Worm (Caenorhabditis elegans) whole organism, dauer: ENCODE results near the gene Y56A3A.30.

Source experiments
- unc-62 ChIP-seq: sonication (generic microtip); optimal IDR thresholded peaks from 2 replicates; lab custom pipeline; 2017; ENCODE audit warnings: missing biosample characterization, missing genetic modification reagents, missing genetic modification characterization

Y56A3A.30 gene

DNA sequence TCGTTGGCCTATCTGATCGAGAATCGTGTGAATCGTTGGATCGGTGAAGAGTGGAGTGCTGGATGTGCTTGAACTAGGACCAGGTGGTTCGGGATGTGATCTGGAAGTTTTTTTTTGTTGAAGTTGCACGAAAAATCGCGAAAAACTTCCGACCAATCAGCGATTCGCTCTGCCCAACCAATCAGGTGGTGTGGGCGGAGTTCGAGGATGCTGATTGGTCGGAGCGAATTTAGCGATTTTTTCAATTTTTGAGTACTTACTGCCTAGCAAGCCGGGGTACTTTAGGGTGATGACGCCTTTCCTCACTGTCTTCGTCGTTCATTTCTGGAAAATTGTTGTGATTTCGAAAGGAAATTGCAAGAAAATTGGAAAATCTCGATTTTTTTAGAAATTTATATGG is at the start of gene Y56A3A.30:
Gene Y56A3A.30 (minus strand): TSS at position 324 of the 400 bp plus-strand sequence.
- TF ChIP-seq unc-62 (GFP tag; lab: Kevin White, UChicago) = no peak

- no peak for TF ChIP-seq unc-62 (GFP tag; lab: Kevin White, UChicago)
Measured at ce11 chrIII:12022281-12022680, 43.4 kb upstream of the Y56A3A.30 start.

- no peak for TF ChIP-seq unc-62 (GFP tag; lab: Kevin White, UChicago)
Measured at ce11 chrIII:12020074-12020602, 41.3 kb upstream of the Y56A3A.30 start, which contains the start of gene brp-1. brp-1 (plus strand) TSS chrIII:12020552.

- TF ChIP-seq unc-62 (GFP tag; lab: Kevin White, UChicago) = no peak
Measured at ce11 chrIII:12017999-12018398, 39.1 kb upstream of the Y56A3A.30 start.

ce11 chrIII:12015611-12016010 is 36.7 kb upstream of the Y56A3A.30 start:
- no peak for TF ChIP-seq unc-62 (GFP tag; lab: Kevin White, UChicago)

- TF ChIP-seq unc-62 (GFP tag; lab: Kevin White, UChicago) = no peak
Measured at ce11 chrIII:12015183-12015582, 36.3 kb upstream of the Y56A3A.30 start.

ce11 chrIII:12014503-12014902 is 35.6 kb upstream of the Y56A3A.30 start:
- no peak for TF ChIP-seq unc-62 (GFP tag; lab: Kevin White, UChicago)

DNA sequence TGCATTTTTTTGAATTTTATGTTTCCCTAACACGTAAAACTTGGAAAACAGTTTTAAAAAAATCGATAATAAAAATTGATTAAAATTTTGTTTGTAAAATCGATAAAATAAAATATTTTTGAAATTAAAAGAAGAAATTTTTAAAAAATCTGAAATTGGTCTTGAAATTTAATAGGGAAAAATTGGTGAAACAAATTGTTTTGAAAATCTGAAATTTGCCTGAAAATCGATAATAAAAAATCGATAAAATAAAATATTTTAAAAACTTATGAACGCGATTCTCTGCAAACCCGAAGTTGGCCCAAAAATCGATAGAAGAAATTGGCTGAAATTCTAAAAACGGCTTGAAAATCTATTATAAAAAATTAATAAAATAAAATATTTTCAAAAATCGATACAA is 34.9 kb upstream of the Y56A3A.30 start:
- no peak for TF ChIP-seq unc-62 (GFP tag; lab: Kevin White, UChicago)

DNA sequence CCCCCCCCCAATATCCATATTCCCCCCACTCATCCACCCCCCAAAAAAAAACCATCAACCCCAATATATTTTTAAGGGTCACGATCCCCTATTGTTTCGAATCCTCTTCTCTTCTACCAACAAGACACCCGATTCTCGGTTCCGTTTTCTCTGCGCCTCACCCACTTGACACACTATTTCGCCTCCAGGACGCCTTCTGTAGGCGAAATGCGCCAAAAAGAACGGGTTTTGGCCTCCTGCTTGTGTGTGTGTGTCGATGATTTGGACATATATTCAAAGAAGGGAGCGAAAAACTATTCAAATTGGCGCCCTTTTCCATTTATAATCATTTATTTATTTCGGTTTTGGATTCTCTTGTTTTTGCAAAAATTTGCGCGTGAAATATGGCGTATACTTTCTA is 34.2 kb upstream of the Y56A3A.30 start:
- no peak for TF ChIP-seq unc-62 (GFP tag; lab: Kevin White, UChicago)

ce11 chrIII:12009764-12010163 is 30.9 kb upstream of the Y56A3A.30 start:
- no peak for TF ChIP-seq unc-62 (GFP tag; lab: Kevin White, UChicago)

DNA sequence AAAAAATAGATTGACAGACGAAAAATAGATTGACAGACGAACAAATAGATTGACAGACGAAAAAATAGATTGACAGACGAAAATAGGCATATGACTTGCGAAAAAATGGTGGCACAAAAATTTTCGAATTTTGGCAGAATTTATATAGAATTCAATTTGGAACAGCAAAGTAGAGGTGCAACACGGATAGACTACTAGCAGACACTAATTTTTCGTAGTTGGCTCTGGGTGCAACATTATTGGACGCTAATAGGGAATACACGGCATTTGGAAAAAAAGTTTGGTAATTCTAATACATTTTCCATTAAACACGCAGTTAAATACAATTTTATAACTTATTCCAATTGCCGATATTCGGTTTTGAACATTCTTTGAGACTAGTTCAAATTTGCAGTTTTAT is 30.5 kb upstream of the Y56A3A.30 start:
- no peak for TF ChIP-seq unc-62 (GFP tag; lab: Kevin White, UChicago)

ce11 chrIII:12003264-12003663 is 24.4 kb upstream of the Y56A3A.30 start:
- no peak for TF ChIP-seq unc-62 (GFP tag; lab: Kevin White, UChicago)

- no peak for TF ChIP-seq unc-62 (GFP tag; lab: Kevin White, UChicago)
Measured at ce11 chrIII:12002850-12003249, 24.0 kb upstream of the Y56A3A.30 start, which contains the start of gene Y56A3A.33. Y56A3A.33 (minus strand) TSS chrIII:12002950.

DNA sequence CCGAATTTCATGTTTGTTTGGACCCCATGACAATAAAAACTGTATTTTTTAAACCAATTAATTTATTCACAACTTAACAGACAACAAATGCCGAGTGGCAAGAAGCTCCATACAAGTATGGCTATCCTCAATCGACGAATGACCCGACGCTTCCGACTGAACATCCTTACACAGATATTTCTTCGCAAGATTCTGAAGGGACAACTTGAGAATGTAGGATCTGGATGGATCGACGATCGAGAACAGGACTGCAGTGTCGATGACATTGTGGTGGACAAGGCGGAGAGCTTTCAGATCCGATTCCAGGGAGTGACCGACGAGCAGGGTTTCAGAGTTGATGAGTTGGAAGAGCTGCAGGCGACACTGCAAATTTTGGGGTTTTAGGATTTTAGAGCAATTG is 20.7 kb upstream of the Y56A3A.30 start:
- TF ChIP-seq unc-62 (GFP tag; lab: Kevin White, UChicago) = no peak

- no peak for TF ChIP-seq unc-62 (GFP tag; lab: Kevin White, UChicago)
Measured at ce11 chrIII:11995783-11996182, 16.9 kb upstream of the Y56A3A.30 start.

DNA sequence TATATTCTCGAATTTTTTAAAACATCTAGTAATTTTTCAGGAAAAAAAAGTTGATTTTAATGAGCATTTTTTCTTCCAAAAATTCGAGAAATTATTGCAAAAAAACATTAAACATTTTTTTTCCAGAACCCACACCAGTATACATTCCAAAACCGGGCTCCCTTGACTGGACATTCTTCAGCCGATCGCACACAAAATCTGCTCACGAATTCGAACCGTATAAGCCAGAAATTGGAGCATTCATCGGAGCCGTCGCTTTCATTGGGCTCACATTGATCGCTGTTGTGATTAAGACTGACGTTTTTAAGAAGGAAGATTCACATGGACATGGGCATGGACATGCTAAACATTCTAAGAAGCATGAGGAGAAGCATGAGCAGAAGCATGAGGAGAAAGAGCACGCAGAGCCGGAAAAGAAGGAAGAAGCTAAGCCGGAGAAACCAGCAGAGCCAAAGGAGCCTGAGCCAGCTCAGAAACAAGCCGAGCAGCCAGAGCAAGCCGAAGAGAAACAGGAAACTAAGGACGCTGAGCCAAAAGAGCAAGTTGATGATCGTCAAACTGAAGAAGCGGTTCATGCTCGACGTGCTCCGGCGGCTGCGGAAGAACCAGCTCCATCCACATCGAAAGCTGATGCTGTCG is 12.9 kb upstream of the Y56A3A.30 start:
- TF ChIP-seq unc-62 (GFP tag; lab: Kevin White, UChicago) = no peak

ce11 chrIII:11989823-11990222 is 11.0 kb upstream of the Y56A3A.30 start, which contains the start of gene wah-1:
wah-1 (plus strand) TSS chrIII:11990167.
- TF ChIP-seq unc-62 (GFP tag; lab: Kevin White, UChicago) = no peak
